Worm (Caenorhabditis elegans): ENCODE results near the gene F18A11.3.

ce11 chrII:12995322-12995721, 41.3 kb downstream of the F18A11.3 start:
- no peak for TF ChIP-seq Y48G9A.11 (GFP tag; IDR thresholded peaks at IDR 0.05)
- no peak for TF ChIP-seq dmd-6 (GFP tag; IDR thresholded peaks at IDR 0.05)
- no peak for TF ChIP-seq nhr-77 (tag; optimal IDR thresholded peaks at IDR 0.05)
- no peak for TF ChIP-seq zag-1 (tag; optimal IDR thresholded peaks at IDR 0.05)
- no peak for TF ChIP-seq nhr-102 (tag; optimal IDR thresholded peaks at IDR 0.05)
- TF ChIP-seq ztf-11 (tag; optimal IDR thresholded peaks at IDR 0.05): no peak
- no peak for TF ChIP-seq mdl-1 (tag; optimal IDR thresholded peaks at IDR 0.05)
- TF ChIP-seq unc-39 (tag; optimal IDR thresholded peaks at IDR 0.05): no peak
- TF ChIP-seq F49E8.2 (tag; optimal IDR thresholded peaks at IDR 0.05; ENCODE audit: borderline replicate concordance): no peak
- no peak for TF ChIP-seq skn-1 (tag; optimal IDR thresholded peaks at IDR 0.05)
- TF ChIP-seq lim-7 (GFP tag; IDR thresholded peaks at IDR 0.05): no peak

All from whole organism, L4 larva.